Fruit fly (Drosophila melanogaster): Measurements from ENCODE around the gene CG14629.

Gene CG14629

dm6 chrX:1026511-1026910 is 24.8 kb upstream of the CG14629 start, which contains the start of the genes CG32814, CG11638 and CG3021 (continued):
- TF ChIP-seq CG1024 (GFP tag; IDR thresholded peaks at IDR 0.05) (no peak), CG9727 (GFP tag; optimal IDR thresholded peaks at IDR 0.05) (peak; percentile 28), Ptx1 (GFP tag; IDR thresholded peaks at IDR 0.05) (no peak), stwl (tag; optimal IDR thresholded peaks at IDR 0.05) (peak; percentile 86), Six4 (GFP tag; optimal IDR thresholded peaks at IDR 0.05) (no peak), sens-2 (GFP tag; IDR thresholded peaks at IDR 0.05) (no peak), CG11247 (GFP tag; IDR thresholded peaks at IDR 0.05) (no peak), gsb (GFP tag; IDR thresholded peaks at IDR 0.05) (no peak), Optix (GFP tag; IDR thresholded peaks at IDR 0.05) (no peak), pzg (GFP tag; optimal IDR thresholded peaks at IDR 0.05) (peak; percentile 74), otp (GFP tag; IDR thresholded peaks at IDR 0.05) (no peak), Ssrp (tag; optimal IDR thresholded peaks at IDR 0.05) (no peak), HLH4C (GFP tag; IDR thresholded peaks at IDR 0.05; ENCODE audit: partially characterized antibody) (no peak), zen2 (GFP tag; IDR thresholded peaks at IDR 0.05; ENCODE audit: partially characterized antibody) (0 out of 3 replicates have a peak, but pooled peaks have one; percentile 44), Nf-YC (tag; optimal IDR thresholded peaks at IDR 0.05) (peak; percentile 17), CG6765 (GFP tag; optimal IDR thresholded peaks at IDR 0.05) (peak; percentile 2), CG9797 (GFP tag; optimal IDR thresholded peaks at IDR 0.05) (peak; percentile 62), CG8944 (GFP tag; optimal IDR thresholded peaks at IDR 0.05) (no peak), H2.0 (GFP tag; IDR thresholded peaks at IDR 0.05) (no peak), HmgZ (tag; optimal IDR thresholded peaks at IDR 0.05) (peak; percentile 52), esg (GFP tag; conservative IDR thresholded peaks at IDR 0.05) (no peak), CG11398 (GFP tag; optimal IDR thresholded peaks at IDR 0.05) (peak; percentile 22), CG3281 (GFP tag; optimal IDR thresholded peaks at IDR 0.05) (peak; percentile 20), tin (GFP tag; optimal IDR thresholded peaks at IDR 0.05) (no peak), CG11696 (GFP tag; IDR thresholded peaks at IDR 0.05) (no peak), MBD-R2 (GFP tag; IDR thresholded peaks at IDR 0.05) (peak; percentile 88), Meics (GFP tag; optimal IDR thresholded peaks at IDR 0.05) (peak; percentile 29), ab (GFP tag; optimal IDR thresholded peaks at IDR 0.05) (no peak), CTCF (GFP tag; optimal IDR thresholded peaks at IDR 0.05) (peak; percentile 58), sc (optimal IDR thresholded peaks at IDR 0.05) (no peak), sc (GFP tag; optimal IDR thresholded peaks at IDR 0.05) (no peak), bowl (GFP tag; IDR thresholded peaks at IDR 0.05) (0 out of 2 replicates have a peak, but pooled peaks have one; percentile 19), sisA (GFP tag; IDR thresholded peaks at IDR 0.05) (no peak), CG34224 (GFP tag; IDR thresholded peaks at IDR 0.05; ENCODE audit: partially characterized antibody) (peak; percentile 42; the same call in 2 of the 3 replicates), ewg (GFP tag; optimal IDR thresholded peaks at IDR 0.05) (peak; percentile 26), fd3F (GFP tag; optimal IDR thresholded peaks at IDR 0.05) (peak; percentile 7), CG1529 (GFP tag; optimal IDR thresholded peaks at IDR 0.05) (no peak), CG17328 (GFP tag; IDR thresholded peaks at IDR 0.05) (peak; percentile 15; the same call in 1 of the 2 replicates), caup (GFP tag; optimal IDR thresholded peaks at IDR 0.05; ENCODE audit: severe bottlenecking) (peak; percentile 45), Elba2 (GFP tag; optimal IDR thresholded peaks at IDR 0.05) (no peak), Sry-δ (GFP tag; optimal IDR thresholded peaks at IDR 0.05) (peak; percentile 40), MESR4 (GFP tag; optimal IDR thresholded peaks at IDR 0.05) (peak; percentile 36), Doc3 (GFP tag; IDR thresholded peaks at IDR 0.05; ENCODE audit: partially characterized antibody) (0 out of 3 replicates have a peak, but pooled peaks have one; percentile 23), Ets97D (GFP tag; optimal IDR thresholded peaks at IDR 0.05) (peak; percentile 88), trem (tag; optimal IDR thresholded peaks at IDR 0.05) (peak; percentile 31), CG12769 (tag; optimal IDR thresholded peaks at IDR 0.05) (peak; percentile 34), CG14965 (GFP tag; optimal IDR thresholded peaks at IDR 0.05; ENCODE audit: borderline replicate concordance) (no peak), pb (GFP tag; optimal IDR thresholded peaks at IDR 0.05) (no peak), knrl (GFP tag; IDR thresholded peaks at IDR 0.05; ENCODE audit: partially characterized antibody) (0 out of 3 replicates have a peak, but pooled peaks have one; percentile 30), CG32532 (GFP tag; IDR thresholded peaks at IDR 0.05) (no peak; the same call in 1 of the 2 replicates), ash1 (GFP tag; optimal IDR thresholded peaks at IDR 0.05) (no peak)

All from whole organism, embryonic.